Worm (Caenorhabditis elegans): Measurements from ENCODE around the gene Y51H4A.25.

- TF ChIP-seq B0019.2 (GFP tag; conservative IDR thresholded peaks at IDR 0.05), result no peak
- TF ChIP-seq F33H1.4 (GFP tag; IDR thresholded peaks at IDR 0.05), result no peak
- no peak for TF ChIP-seq B0261.1 (tag; optimal IDR thresholded peaks at IDR 0.05)
- no peak for TF ChIP-seq efl-1 (GFP tag; optimal IDR thresholded peaks at IDR 0.05)
- TF ChIP-seq ekl-4 (GFP tag; IDR thresholded peaks at IDR 0.05), result no peak
- TF ChIP-seq mel-28 (tag; optimal IDR thresholded peaks at IDR 0.05; ENCODE audit: borderline replicate concordance), result no peak
Observed at ce11 chrIV:16706950-16707349, 29.2 kb upstream of the Y51H4A.25 start.

Measured in whole organism, young adult.